Worm (Caenorhabditis elegans): ENCODE data around the gene B0554.4.
A peak's percentile ranks its signal among the peaks of the same experiment; 100 is the strongest.

B0554.4 gene

ce11 chrV:450757-451501, 22.0 kb downstream of the B0554.4 start, which contains the start of gene nhr-123:
Gene nhr-123, plus strand, starts transcription at chrV:451451.
- no peak for TF ChIP-seq nfyb-1 (GFP tag; IDR thresholded peaks at IDR 0.05)
- no peak for TF ChIP-seq C17E4.6 (GFP tag; IDR thresholded peaks at IDR 0.05)
- TF ChIP-seq F52B5.7 (tag; optimal IDR thresholded peaks at IDR 0.05), result no peak
- TF ChIP-seq mxl-1 (tag; optimal IDR thresholded peaks at IDR 0.05), result no peak
- TF ChIP-seq nhr-27 (tag; optimal IDR thresholded peaks at IDR 0.05), result no peak
- no peak for TF ChIP-seq snpc-3.4 (tag; optimal IDR thresholded peaks at IDR 0.05)
- TF ChIP-seq aptf-3 (GFP tag; IDR thresholded peaks at IDR 0.05), result no peak
- TF ChIP-seq hmg-1.2 (GFP tag; IDR thresholded peaks at IDR 0.05), result peak; percentile 15; the same call in 1 of the 2 replicates

ce11 chrV:453569-453968, 24.6 kb downstream of the B0554.4 start, which contains the start of gene nhr-98:
Gene nhr-98, plus strand, starts transcription at chrV:453869.
- TF ChIP-seq rpc-1 (optimal IDR thresholded peaks at IDR 0.05) (no peak), rpc-1 (tag; optimal IDR thresholded peaks at IDR 0.05) (no peak), Y95B8A.8 (GFP tag; IDR thresholded peaks at IDR 0.05) (no peak), ccch-3 (GFP tag; optimal IDR thresholded peaks at IDR 0.05) (no peak)

ce11 chrV:457839-458238, 28.9 kb downstream of the B0554.4 start:
- no peak for TF ChIP-seq Y53F4B.3 (GFP tag; IDR thresholded peaks at IDR 0.05)
- no peak for TF ChIP-seq Y56A3A.18 (GFP tag; IDR thresholded peaks at IDR 0.05)
- no peak for TF ChIP-seq cebp-1 (GFP tag; IDR thresholded peaks at IDR 0.05)
- peak; percentile 72 for TF ChIP-seq cebp-1 (tag; optimal IDR thresholded peaks at IDR 0.05)
- TF ChIP-seq pha-4 (tag; optimal IDR thresholded peaks at IDR 0.05), result peak; percentile 5

ce11 chrV:459464-459863, 30.5 kb downstream of the B0554.4 start, which contains the start of gene nhr-203:
Gene nhr-203, plus strand, starts transcription at chrV:459795.
- TF ChIP-seq nhr-80 (tag; optimal IDR thresholded peaks at IDR 0.05) (peak; percentile 67), let-526 (GFP tag; IDR thresholded peaks at IDR 0.05) (no peak)

ce11 chrV:462263-462662, 33.3 kb downstream of the B0554.4 start, which contains the start of gene nhr-202:
Gene nhr-202, plus strand, starts transcription at chrV:462588.
- TF ChIP-seq akir-1 (GFP tag; optimal IDR thresholded peaks at IDR 0.05) (no peak), nhr-80 (tag; optimal IDR thresholded peaks at IDR 0.05) (peak; percentile 49)

- peak; percentile 11 for TF ChIP-seq nhr-80 (tag; optimal IDR thresholded peaks at IDR 0.05)
- no peak for TF ChIP-seq rcor-1 (GFP tag; IDR thresholded peaks at IDR 0.05)
Measured at ce11 chrV:464800-465199, 35.9 kb downstream of the B0554.4 start, which contains the start of gene nhr-201. Gene nhr-201, plus strand, starts transcription at chrV:464828.

ce11 chrV:465355-465754, 36.4 kb downstream of the B0554.4 start:
- TF ChIP-seq ceh-27 (GFP tag; optimal IDR thresholded peaks at IDR 0.05) (no peak), F57A8.1 (GFP tag; optimal IDR thresholded peaks at IDR 0.05) (no peak), egrh-3 (GFP tag; IDR thresholded peaks at IDR 0.05) (no peak), dox-1 (GFP tag; IDR thresholded peaks at IDR 0.05) (no peak), die-1 (tag; optimal IDR thresholded peaks at IDR 0.05) (no peak), nhr-27 (tag; optimal IDR thresholded peaks at IDR 0.05) (no peak), repo-1 (tag; optimal IDR thresholded peaks at IDR 0.05) (no peak), dpff-1 (tag; optimal IDR thresholded peaks at IDR 0.05) (no peak), F55B11.4 (tag; optimal IDR thresholded peaks at IDR 0.05; ENCODE audit: borderline replicate concordance, insufficient read depth) (no peak), bed-2 (GFP tag; IDR thresholded peaks at IDR 0.05) (no peak), C06A6.2 (GFP tag; conservative IDR thresholded peaks at IDR 0.05) (no peak), mxl-1 (tag; optimal IDR thresholded peaks at IDR 0.05) (no peak), C17E4.6 (GFP tag; IDR thresholded peaks at IDR 0.05) (no peak), F23B12.7 (tag; optimal IDR thresholded peaks at IDR 0.05; ENCODE audit: insufficient read depth) (no peak), hlh-12 (tag; optimal IDR thresholded peaks at IDR 0.05) (no peak), hrde-1 (tag; optimal IDR thresholded peaks at IDR 0.05; ENCODE audit: borderline replicate concordance) (no peak), unc-62 (GFP tag; optimal IDR thresholded peaks at IDR 0.05) (no peak), B0019.2 (GFP tag; conservative IDR thresholded peaks at IDR 0.05) (no peak), ztf-28 (GFP tag; IDR thresholded peaks at IDR 0.05) (no peak), rcor-1 (GFP tag; IDR thresholded peaks at IDR 0.05) (no peak)
